Worm (Caenorhabditis elegans): ENCODE measurements around the gene C56C10.7.
A peak's percentile ranks its signal among the peaks of the same experiment; 100 is the strongest.

C56C10.7 gene

ce11 chrII:6612544-6612943 lies 25.2 kb upstream of the C56C10.7 start:
- TF ChIP-seq dao-5 (tag; optimal IDR thresholded peaks at IDR 0.05): no peak
- no peak for TF ChIP-seq W03F9.2 (tag; optimal IDR thresholded peaks at IDR 0.05)
- no peak for TF ChIP-seq him-1 (tag; optimal IDR thresholded peaks at IDR 0.05)

- TF ChIP-seq dao-5 (tag; optimal IDR thresholded peaks at IDR 0.05) (no peak), him-1 (tag; optimal IDR thresholded peaks at IDR 0.05) (no peak), W03F9.2 (tag; optimal IDR thresholded peaks at IDR 0.05) (no peak)
Observed at ce11 chrII:6610262-6610661, 22.9 kb upstream of the C56C10.7 start.

ce11 chrII:6609315-6609842 lies 22.0 kb upstream of the C56C10.7 start, which contains the start of gene epg-5:
Gene epg-5 (minus strand): TSS chrII:6609365.
- TF ChIP-seq W03F9.2 (tag; optimal IDR thresholded peaks at IDR 0.05) (no peak), him-1 (tag; optimal IDR thresholded peaks at IDR 0.05) (no peak), dao-5 (tag; optimal IDR thresholded peaks at IDR 0.05) (no peak)

- TF ChIP-seq him-1 (tag; optimal IDR thresholded peaks at IDR 0.05) (no peak), W03F9.2 (tag; optimal IDR thresholded peaks at IDR 0.05) (no peak), dao-5 (tag; optimal IDR thresholded peaks at IDR 0.05) (no peak)
Observed at ce11 chrII:6608626-6609025, 21.3 kb upstream of the C56C10.7 start.

- TF ChIP-seq dao-5 (tag; optimal IDR thresholded peaks at IDR 0.05) (no peak), W03F9.2 (tag; optimal IDR thresholded peaks at IDR 0.05) (no peak), him-1 (tag; optimal IDR thresholded peaks at IDR 0.05) (no peak)
Observed at ce11 chrII:6600973-6601372, 13.6 kb upstream of the C56C10.7 start, which contains the start of gene vps-33.2. Gene vps-33.2 (plus strand): TSS chrII:6601216.

ce11 chrII:6598050-6598449 lies 10.7 kb upstream of the C56C10.7 start, which contains the start of gene dnj-8:
Gene dnj-8 (minus strand): TSS chrII:6598080.
- TF ChIP-seq W03F9.2 (tag; optimal IDR thresholded peaks at IDR 0.05) (no peak), him-1 (tag; optimal IDR thresholded peaks at IDR 0.05) (no peak), dao-5 (tag; optimal IDR thresholded peaks at IDR 0.05) (no peak)

- TF ChIP-seq W03F9.2 (tag; optimal IDR thresholded peaks at IDR 0.05) (no peak), him-1 (tag; optimal IDR thresholded peaks at IDR 0.05) (no peak)
Observed at ce11 chrII:6597507-6597906, 10.1 kb upstream of the C56C10.7 start.

ce11 chrII:6594151-6594550 lies 6.8 kb upstream of the C56C10.7 start, which contains the start of gene aipr-1:
Gene aipr-1 (minus strand): TSS chrII:6594251.
- TF ChIP-seq him-1 (tag; optimal IDR thresholded peaks at IDR 0.05) (no peak), dao-5 (tag; optimal IDR thresholded peaks at IDR 0.05) (no peak), W03F9.2 (tag; optimal IDR thresholded peaks at IDR 0.05) (no peak)

- no peak for TF ChIP-seq W03F9.2 (tag; optimal IDR thresholded peaks at IDR 0.05)
- TF ChIP-seq dao-5 (tag; optimal IDR thresholded peaks at IDR 0.05): no peak
- TF ChIP-seq him-1 (tag; optimal IDR thresholded peaks at IDR 0.05): no peak
Observed at ce11 chrII:6592251-6592650, 4.9 kb upstream of the C56C10.7 start, which contains the start of gene C56C10.9. Gene C56C10.9 (minus strand): TSS chrII:6592351.

- TF ChIP-seq dao-5 (tag; optimal IDR thresholded peaks at IDR 0.05): no peak
- no peak for TF ChIP-seq W03F9.2 (tag; optimal IDR thresholded peaks at IDR 0.05)
- TF ChIP-seq him-1 (tag; optimal IDR thresholded peaks at IDR 0.05): no peak
Observed at ce11 chrII:6591000-6591399, 3.6 kb upstream of the C56C10.7 start.

- TF ChIP-seq dao-5 (tag; optimal IDR thresholded peaks at IDR 0.05) (no peak), W03F9.2 (tag; optimal IDR thresholded peaks at IDR 0.05) (no peak), him-1 (tag; optimal IDR thresholded peaks at IDR 0.05) (no peak)
Observed at ce11 chrII:6589408-6589807, 2.0 kb upstream of the C56C10.7 start, which contains the start of gene vps-32.1. Gene vps-32.1 (plus strand): TSS chrII:6589708.

- TF ChIP-seq W03F9.2 (tag; optimal IDR thresholded peaks at IDR 0.05) (peak; percentile 95), dao-5 (tag; optimal IDR thresholded peaks at IDR 0.05) (no peak), him-1 (tag; optimal IDR thresholded peaks at IDR 0.05) (peak; percentile 78)
Observed at ce11 chrII:6588605-6589292, 1.4 kb upstream of the C56C10.7 start, which contains the start of gene icd-1. Gene icd-1 (minus strand): TSS chrII:6588655.

- TF ChIP-seq him-1 (tag; optimal IDR thresholded peaks at IDR 0.05) (no peak), dao-5 (tag; optimal IDR thresholded peaks at IDR 0.05) (no peak), W03F9.2 (tag; optimal IDR thresholded peaks at IDR 0.05) (no peak)
Observed at ce11 chrII:6582758-6583157, 4.6 kb downstream of the C56C10.7 start, which contains the start of gene C56C10.4. Gene C56C10.4 (plus strand): TSS chrII:6583058.

ce11 chrII:6581236-6581635 lies 6.1 kb downstream of the C56C10.7 start, which contains the start of gene C56C10.6:
Gene C56C10.6 (minus strand): TSS chrII:6581336.
- TF ChIP-seq dao-5 (tag; optimal IDR thresholded peaks at IDR 0.05) (no peak), W03F9.2 (tag; optimal IDR thresholded peaks at IDR 0.05) (no peak), him-1 (tag; optimal IDR thresholded peaks at IDR 0.05) (no peak)
